Worm (Caenorhabditis elegans): ENCODE data around the gene Y43F8B.19.

ce11 chrV:19521351-19522278, 9.5 kb upstream of the Y43F8B.19 start:
- TF ChIP-seq hmg-1.2 (GFP tag; IDR thresholded peaks at IDR 0.05) (peak; percentile 34; the same call in 1 of the 2 replicates), snpc-3.4 (tag; optimal IDR thresholded peaks at IDR 0.05) (no peak), ceh-91 (GFP tag; IDR thresholded peaks at IDR 0.05) (no peak), F49E8.2 (tag; optimal IDR thresholded peaks at IDR 0.05; ENCODE audit: insufficient read depth) (no peak), lag-1 (GFP tag; IDR thresholded peaks at IDR 0.05) (no peak), ama-1 (optimal IDR thresholded peaks at IDR 0.05) (peak; percentile 37), ama-1 (GFP tag; optimal IDR thresholded peaks at IDR 0.05) (peak in 1 of 2 experiments; percentile 20), efl-1 (GFP tag; optimal IDR thresholded peaks at IDR 0.05) (no peak), aptf-3 (GFP tag; IDR thresholded peaks at IDR 0.05) (no peak), ceh-58 (GFP tag; IDR thresholded peaks at IDR 0.05) (no peak), F55B11.4 (tag; optimal IDR thresholded peaks at IDR 0.05; ENCODE audit: borderline replicate concordance, insufficient read depth) (no peak)

Data from whole organism, young adult.